Worm (Caenorhabditis elegans) whole organism, L4/young adult: ENCODE results near the gene npr-16.

Source experiments
- W03F9.2 ChIP-seq: fragments of 150-350 bp; optimal IDR thresholded peaks from 2 replicates; lab custom pipeline; 2014; ENCODE audit warnings: missing biosample characterization, missing genetic modification characterization
- him-1 ChIP-seq: sonication (generic microtip); optimal IDR thresholded peaks from 2 replicates; lab custom pipeline; 2016; ENCODE audit warnings: missing genotype, missing genetic modification reagents, missing genetic modification characterization, missing compliant biosample characterization

- TF ChIP-seq him-1 (tag; lab: Kevin White, UChicago) (no peak), W03F9.2 (tag; lab: Kevin White, UChicago) (no peak)
Observed at ce11 chrX:3551173-3551572, 32.6 kb downstream of the npr-16 start.
